Fruit fly (Drosophila melanogaster) whole organism, wandering third instar larva: ENCODE measurements around the gene CG9628.

Experiments used
- CG9705 ChIP-seq: fragments of 200-800 bp; sonication (Bioruptor generic); optimal IDR thresholded peaks from 2 replicates; lab custom pipeline; 2018; ENCODE audit warnings: missing biosample characterization, mild to moderate bottlenecking, missing genetic modification characterization
- Dfd ChIP-seq: fragments of >200 bp; optimal IDR thresholded peaks from 2 replicates; lab custom pipeline; 2017; ENCODE audit warnings: missing biosample characterization, missing genetic modification characterization
- Mio ChIP-seq: sonication (Bioruptor generic); optimal IDR thresholded peaks from 2 replicates; lab custom pipeline; 2016; ENCODE audit warnings: missing biosample characterization, missing genetic modification characterization
- Myc ChIP-seq: fragments of >200 bp; optimal IDR thresholded peaks from 2 replicates; lab custom pipeline; 2017
- N ChIP-seq: fragments of >200 bp; optimal IDR thresholded peaks from 2 replicates; lab custom pipeline; 2018; ENCODE audit warnings: missing biosample characterization, missing external identifiers, missing genetic modification characterization
- OdsH ChIP-seq: fragments of 200-800 bp; sonication (Bioruptor generic); optimal IDR thresholded peaks from 2 replicates; lab custom pipeline; 2016; ENCODE audit warnings: missing biosample characterization, mild to moderate bottlenecking, missing genetic modification characterization
- Sp1 ChIP-seq: fragments of 200-800 bp; sonication (Bioruptor generic); optimal IDR thresholded peaks from 3 replicates; lab custom pipeline; 2019; ENCODE audit warnings: missing biosample characterization, mild to moderate bottlenecking, missing genetic modification characterization, moderate library complexity
- dl ChIP-seq, 2 experiments: fragments of 175-275, 200-275 bp in 1 of 2; fragments of 200-275 bp in 1 of 2; sonication (Bioruptor generic); optimal IDR thresholded peaks; lab custom pipeline; 2018; ENCODE audit warnings: mild to moderate bottlenecking in 2 of 2, missing biosample characterization in 2 of 2, missing genetic modification characterization in 2 of 2, moderate library complexity in 2 of 2; ENCODE audit not compliant: partially characterized antibody in 2 of 2, insufficient read depth in 1 of 2
- ey ChIP-seq: fragments of 200-800 bp; sonication (Bioruptor generic); optimal IDR thresholded peaks from 2 replicates; lab custom pipeline; 2016; ENCODE audit warnings: missing biosample characterization, missing genetic modification characterization
- h ChIP-seq: fragments of 200-800 bp; sonication (Bioruptor generic); optimal IDR thresholded peaks from 3 replicates; lab custom pipeline; 2016; ENCODE audit warnings: missing biosample characterization, mild to moderate bottlenecking, missing genetic modification characterization
- pan ChIP-seq: fragments of >200 bp; optimal IDR thresholded peaks from 2 replicates; lab custom pipeline; 2017
- psq ChIP-seq: fragments of 200-800 bp; sonication (Bioruptor generic); optimal IDR thresholded peaks from 3 replicates; lab custom pipeline; 2017; ENCODE audit warnings: missing biosample characterization, mild to moderate bottlenecking, missing genetic modification characterization, moderate library complexity
- usp ChIP-seq: fragments of >200 bp; optimal IDR thresholded peaks from 2 replicates; lab custom pipeline; 2017; ENCODE audit warnings: missing biosample characterization, missing genetic modification characterization

DNA sequence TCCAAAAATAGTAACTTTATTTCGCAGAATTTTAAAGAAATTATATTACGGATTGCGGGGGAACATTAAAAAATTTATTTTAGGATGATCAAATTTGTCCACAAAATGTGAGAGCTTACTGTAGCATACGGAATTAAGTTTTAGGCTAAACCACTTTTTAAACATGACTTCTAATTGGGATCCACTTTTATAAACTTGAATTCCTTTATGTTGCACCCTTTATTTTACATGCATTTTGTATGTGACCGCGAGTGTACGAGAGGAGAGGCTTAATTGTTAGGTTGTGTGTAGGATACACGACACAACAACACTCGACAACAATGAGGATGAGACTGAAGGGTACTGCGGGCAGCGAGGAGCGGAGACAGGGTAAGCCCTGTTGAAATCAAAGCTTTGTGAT lies 26.3 kb downstream of the CG9628 start:
- no peak for TF ChIP-seq usp (GFP tag; lab: Kevin White, UChicago)
- TF ChIP-seq Dfd (GFP tag; lab: Kevin White, UChicago), result no peak
- no peak for TF ChIP-seq OdsH
- TF ChIP-seq Mio (GFP tag; lab: Kevin White, UChicago), result no peak
- TF ChIP-seq N (GFP tag; lab: Kevin White, UChicago), result no peak
- TF ChIP-seq Myc, result no peak
- no peak for TF ChIP-seq h
- TF ChIP-seq Sp1 (GFP tag; lab: Kevin White, UChicago), result no peak
- no peak for TF ChIP-seq pan (lab: Kevin White, UChicago)
- no peak for TF ChIP-seq CG9705 (GFP tag; lab: Kevin White, UChicago)
- no peak for TF ChIP-seq ey (GFP tag; lab: Kevin White, UChicago)
- TF ChIP-seq dl (GFP tag; optimal IDR thresholded peaks at IDR 0.05; lab: Kevin White, UChicago; ENCODE audit: insufficient read depth in 1 of 2, partially characterized antibody in 2 of 2), result no peak
- no peak for TF ChIP-seq psq
